Worm (Caenorhabditis elegans): ENCODE results near the gene swt-6.
A peak's percentile ranks its signal among the peaks of the same experiment; 100 is the strongest.

The swt-6 gene

ce11 chrV:14004342-14004741 is 50.2 kb downstream of the swt-6 start:
- TF ChIP-seq fkh-10 (GFP tag; optimal IDR thresholded peaks at IDR 0.05) = peak; percentile 66
- TF ChIP-seq sea-2 (GFP tag; optimal IDR thresholded peaks at IDR 0.05) = no peak
- no peak for TF ChIP-seq ceh-28 (tag; optimal IDR thresholded peaks at IDR 0.05)
- TF ChIP-seq lin-39 (tag; optimal IDR thresholded peaks at IDR 0.05) = peak; percentile 26
- TF ChIP-seq nfya-1 (tag; optimal IDR thresholded peaks at IDR 0.05; ENCODE audit: insufficient read depth) = peak; percentile 14
- no peak for TF ChIP-seq nhr-67 (tag; optimal IDR thresholded peaks at IDR 0.05)
- no peak for TF ChIP-seq fkh-2 (tag; optimal IDR thresholded peaks at IDR 0.05)
- no peak for TF ChIP-seq elt-1 (tag; optimal IDR thresholded peaks at IDR 0.05)
- TF ChIP-seq egl-5 (tag; optimal IDR thresholded peaks at IDR 0.05) = peak; percentile 50
